Worm (Caenorhabditis elegans): ENCODE results near the gene F01D5.3.

The F01D5.3 gene

DNA sequence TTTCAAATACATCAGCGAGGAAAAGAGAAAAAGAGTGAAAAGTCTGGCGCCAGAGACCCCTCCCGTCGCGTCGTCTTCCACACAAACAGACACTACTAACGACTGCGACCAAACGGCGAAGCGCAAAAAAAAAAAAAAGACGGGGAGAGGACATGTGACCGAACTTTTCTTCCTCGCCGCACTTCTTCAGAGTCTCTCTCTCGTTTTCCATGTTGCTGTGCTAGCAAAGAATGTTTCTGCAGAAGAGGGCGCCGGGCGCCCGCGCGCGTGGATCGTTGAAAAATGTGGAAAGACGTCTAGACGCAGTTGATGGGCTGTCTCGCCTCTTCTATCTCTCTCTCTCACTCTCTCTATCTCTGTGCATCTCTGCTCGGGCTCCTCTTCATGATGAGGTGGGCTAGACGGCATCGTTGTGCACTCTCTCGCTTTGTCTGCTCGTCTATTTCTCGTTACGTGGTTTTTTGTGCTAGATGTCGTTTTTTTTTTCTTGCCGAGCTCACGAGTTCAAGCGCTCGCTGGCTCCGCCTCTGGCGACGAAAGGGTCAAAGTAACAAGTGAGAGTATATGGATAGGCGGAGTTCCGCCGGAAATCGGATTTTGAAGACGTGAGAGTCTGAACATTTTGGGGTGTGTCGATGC, 40.4 kb upstream of the F01D5.3 start (continued):
- TF ChIP-seq mec-3 (tag; optimal IDR thresholded peaks at IDR 0.05; ENCODE audit: borderline replicate concordance) (no peak), ttx-3 (tag; optimal IDR thresholded peaks at IDR 0.05) (no peak), ceh-2 (tag; optimal IDR thresholded peaks at IDR 0.05) (no peak), ceh-45 (GFP tag; IDR thresholded peaks at IDR 0.05) (no peak), unc-3 (GFP tag; conservative IDR thresholded peaks at IDR 0.05) (no peak), unc-3 (tag; optimal IDR thresholded peaks at IDR 0.05) (no peak), C38D4.7 (GFP tag; optimal IDR thresholded peaks at IDR 0.05) (no peak)

DNA sequence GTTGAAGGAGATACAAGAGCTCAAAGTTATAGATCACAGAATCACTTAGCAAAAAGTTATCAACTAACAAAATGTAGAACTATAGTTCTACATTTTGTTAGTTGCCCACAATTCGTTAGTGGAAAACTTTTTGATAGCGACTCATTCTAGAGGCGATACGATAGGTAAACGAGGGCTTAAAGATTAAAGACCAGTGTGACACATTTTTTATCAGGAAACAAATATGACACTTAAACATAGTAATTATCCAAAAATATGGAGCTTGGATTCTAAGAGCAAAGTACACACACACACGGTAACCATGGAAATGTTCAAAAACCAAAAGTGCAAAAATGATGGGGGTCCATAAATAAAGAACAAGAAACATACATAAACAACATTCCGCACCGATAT, 39.9 kb upstream of the F01D5.3 start:
- TF ChIP-seq ceh-6 (GFP tag; optimal IDR thresholded peaks at IDR 0.05) (no peak), nhr-11 (tag; optimal IDR thresholded peaks at IDR 0.05) (no peak), ztf-16 (tag; optimal IDR thresholded peaks at IDR 0.05) (no peak), pros-1 (tag; optimal IDR thresholded peaks at IDR 0.05) (no peak), che-1 (tag; optimal IDR thresholded peaks at IDR 0.05) (no peak), pag-3 (tag; optimal IDR thresholded peaks at IDR 0.05; ENCODE audit: borderline replicate concordance) (no peak), ceh-31 (tag; optimal IDR thresholded peaks at IDR 0.05) (no peak), odd-2 (tag; optimal IDR thresholded peaks at IDR 0.05) (no peak), ceh-19 (GFP tag; optimal IDR thresholded peaks at IDR 0.05) (no peak), mec-3 (tag; optimal IDR thresholded peaks at IDR 0.05; ENCODE audit: borderline replicate concordance) (no peak)

DNA sequence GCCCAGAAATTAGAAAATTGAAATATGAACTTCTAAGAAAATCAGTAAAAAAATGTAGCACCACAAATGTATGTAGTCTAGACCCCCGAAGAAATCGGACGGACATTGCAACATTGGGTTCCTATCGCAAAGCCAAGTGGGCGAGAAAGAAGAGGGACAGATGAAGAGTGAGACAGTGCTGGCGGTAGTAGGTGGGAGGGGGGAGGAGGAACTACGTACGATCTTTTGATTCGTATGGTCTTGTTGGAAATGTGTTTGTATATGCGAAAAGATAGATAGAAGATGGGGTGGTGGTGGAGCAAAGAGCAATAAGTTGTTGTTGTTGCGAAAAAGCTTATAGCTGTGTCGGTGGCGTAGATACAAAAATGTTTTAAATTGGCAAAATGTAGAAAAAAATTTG, 38.4 kb upstream of the F01D5.3 start:
- no peak for TF ChIP-seq ceh-31 (tag; optimal IDR thresholded peaks at IDR 0.05)
- no peak for TF ChIP-seq hlh-30 (tag; optimal IDR thresholded peaks at IDR 0.05; ENCODE audit: insufficient read depth)
- no peak for TF ChIP-seq mec-3 (tag; optimal IDR thresholded peaks at IDR 0.05; ENCODE audit: borderline replicate concordance)
- TF ChIP-seq elt-2 (tag; optimal IDR thresholded peaks at IDR 0.05), result peak; percentile 10
- TF ChIP-seq unc-55 (GFP tag; optimal IDR thresholded peaks at IDR 0.05), result peak; percentile 3
- TF ChIP-seq fkh-10 (GFP tag; optimal IDR thresholded peaks at IDR 0.05), result no peak
- TF ChIP-seq nhr-232 (tag; optimal IDR thresholded peaks at IDR 0.05), result no peak
- no peak for TF ChIP-seq ceh-14 (tag; optimal IDR thresholded peaks at IDR 0.05)
- no peak for TF ChIP-seq ceh-30 (tag; optimal IDR thresholded peaks at IDR 0.05)
- TF ChIP-seq hlh-6 (tag; optimal IDR thresholded peaks at IDR 0.05), result no peak
- no peak for TF ChIP-seq tbx-2 (tag; optimal IDR thresholded peaks at IDR 0.05)
- TF ChIP-seq eyg-1 (tag; optimal IDR thresholded peaks at IDR 0.05), result no peak
- no peak for TF ChIP-seq ceh-22 (tag; optimal IDR thresholded peaks at IDR 0.05)
- TF ChIP-seq madf-2 (tag; optimal IDR thresholded peaks at IDR 0.05), result no peak
- TF ChIP-seq C08G9.2 (tag; optimal IDR thresholded peaks at IDR 0.05), result no peak
- no peak for TF ChIP-seq nhr-11 (tag; optimal IDR thresholded peaks at IDR 0.05)

DNA sequence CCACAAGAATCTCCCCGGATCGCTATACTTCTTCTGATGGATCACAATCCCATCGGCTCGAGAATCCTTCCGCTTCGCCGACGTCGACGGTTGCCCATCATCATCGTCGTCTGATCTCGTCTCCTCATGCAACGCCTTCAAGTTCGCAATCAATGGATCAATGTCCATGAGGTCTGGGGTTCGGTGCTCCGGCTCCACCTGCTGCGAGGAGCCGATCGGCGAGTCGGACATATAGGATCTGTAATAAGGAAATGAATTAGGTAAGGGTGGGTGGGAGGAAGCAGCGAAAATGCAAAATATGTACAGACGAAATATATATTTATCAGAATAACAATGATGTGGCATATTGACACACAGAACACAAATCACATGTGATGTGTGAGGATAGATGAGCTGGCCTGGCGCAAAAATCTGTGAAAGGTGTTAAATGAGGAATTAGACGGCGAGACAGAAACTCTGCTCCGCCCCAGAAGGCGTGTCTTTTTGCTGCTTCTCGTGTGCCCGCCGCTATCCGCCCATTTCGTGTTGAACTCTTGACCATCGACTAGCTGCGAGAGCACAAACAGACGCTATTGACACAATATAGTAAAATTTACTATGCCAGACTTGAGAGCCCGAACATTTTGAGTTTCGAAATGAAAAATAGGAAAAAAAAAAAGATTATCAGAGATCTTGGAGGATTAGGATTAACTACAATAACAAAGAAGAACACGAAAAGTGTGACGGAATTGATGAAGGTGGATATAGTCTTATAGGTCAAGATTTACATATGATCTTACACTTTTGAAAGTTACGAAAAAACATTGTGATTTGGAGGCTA, 37.8 kb upstream of the F01D5.3 start:
- TF ChIP-seq elt-2 (tag; optimal IDR thresholded peaks at IDR 0.05) (no peak), dve-1 (tag; optimal IDR thresholded peaks at IDR 0.05) (peak; percentile 7)

DNA sequence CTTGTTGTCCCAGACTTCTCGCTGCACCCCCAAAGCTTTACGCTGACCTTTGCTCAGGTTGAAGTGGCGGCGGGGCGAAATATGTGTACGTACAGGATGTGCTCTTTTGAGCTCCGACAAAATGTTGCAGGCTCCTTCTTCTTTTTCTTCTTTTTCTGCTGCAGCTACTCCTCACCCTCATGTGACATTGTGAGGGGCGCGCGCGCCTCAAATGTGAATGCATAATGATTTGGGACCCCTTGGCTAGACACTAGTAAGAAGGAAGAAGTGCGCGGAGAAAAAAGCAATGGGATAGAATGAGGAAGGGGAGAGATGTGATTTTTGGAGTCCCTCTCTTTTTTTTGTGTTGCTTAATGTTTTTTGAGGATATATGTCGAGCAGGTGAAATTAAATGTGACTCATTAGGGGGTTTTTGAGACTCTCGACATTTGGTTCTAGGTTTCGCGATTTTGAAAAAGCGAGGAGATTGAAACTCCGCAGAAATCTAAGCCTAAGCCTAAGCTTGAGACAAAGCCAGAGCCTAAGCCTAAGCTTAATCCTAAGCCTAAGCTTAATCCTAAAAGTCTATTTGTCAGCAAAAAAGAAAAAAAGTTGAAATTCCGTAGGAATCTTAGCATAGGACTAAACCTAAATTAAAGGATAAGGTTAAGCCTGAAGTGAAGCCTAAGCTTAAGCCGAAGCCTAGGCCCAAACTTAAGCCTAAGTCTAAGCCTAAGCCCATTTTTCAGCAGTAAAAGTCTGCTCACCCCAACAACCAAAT, 37.0 kb upstream of the F01D5.3 start:
- TF ChIP-seq madf-2 (tag; optimal IDR thresholded peaks at IDR 0.05) (no peak), tbx-2 (tag; optimal IDR thresholded peaks at IDR 0.05) (peak; percentile 51), dve-1 (tag; optimal IDR thresholded peaks at IDR 0.05) (peak; percentile 91), ahr-1 (tag; optimal IDR thresholded peaks at IDR 0.05) (no peak), unc-42 (tag; optimal IDR thresholded peaks at IDR 0.05) (peak; percentile 67), unc-55 (GFP tag; optimal IDR thresholded peaks at IDR 0.05) (no peak), C38D4.7 (GFP tag; optimal IDR thresholded peaks at IDR 0.05) (peak; percentile 11), hlh-30 (tag; optimal IDR thresholded peaks at IDR 0.05; ENCODE audit: insufficient read depth) (peak; percentile 8)

Measured in whole organism, late embryonic.